Fruit fly (Drosophila melanogaster) whole organism, adult: ENCODE measurements around the gene CG33099.

Experiments
- Crg-1 ChIP-seq: fragments of 200-800 bp; sonication (Bioruptor generic); optimal IDR thresholded peaks from 2 replicates; lab custom pipeline; 2016; ENCODE audit warnings: missing biosample characterization, missing genetic modification characterization
- Hr96 ChIP-seq: fragments of 200-800 bp; sonication (Bioruptor generic); optimal IDR thresholded peaks from 2 replicates; lab custom pipeline; 2016; ENCODE audit warnings: missing biosample characterization, missing genetic modification characterization
- Mnt ChIP-seq: fragments of 200-800 bp; sonication (Bioruptor generic); optimal IDR thresholded peaks from 2 replicates; lab custom pipeline; 2016; ENCODE audit warnings: missing biosample characterization, mild to moderate bottlenecking, missing genetic modification characterization
- cic ChIP-seq: fragments of 200-800 bp; sonication (Bioruptor generic); optimal IDR thresholded peaks from 2 replicates; lab custom pipeline; 2017; ENCODE audit warnings: missing biosample characterization, mild to moderate bottlenecking, missing genetic modification characterization, moderate library complexity
- cnc ChIP-seq, 2 experiments: fragments of >200 bp; optimal IDR thresholded peaks; 2 replicates each; lab custom pipeline; 2017
- ovo ChIP-seq: fragments of 200-800 bp; sonication (Bioruptor generic); optimal IDR thresholded peaks from 2 replicates; lab custom pipeline; 2016; ENCODE audit warnings: missing biosample characterization, missing genetic modification characterization
- pad ChIP-seq: fragments of 200-800 bp; sonication (Bioruptor generic); optimal IDR thresholded peaks from 3 replicates; lab custom pipeline; 2017; ENCODE audit warnings: missing biosample characterization, missing genetic modification characterization, mild to moderate bottlenecking, moderate library complexity, missing genetic modification reagents
- tj ChIP-seq: fragments of 200-800 bp; sonication (Bioruptor generic); optimal IDR thresholded peaks from 3 replicates; lab custom pipeline; 2017; ENCODE audit warnings: missing biosample characterization, mild to moderate bottlenecking, missing genetic modification characterization, moderate library complexity

- TF ChIP-seq cic: no peak
- TF ChIP-seq tj (GFP tag; lab: Kevin White, UChicago): no peak
- no peak for TF ChIP-seq Hr96 (GFP tag; lab: Kevin White, UChicago)
- no peak for TF ChIP-seq pad (GFP tag; lab: Kevin White, UChicago)
- no peak for TF ChIP-seq Mnt (GFP tag; lab: Kevin White, UChicago)
- no peak for TF ChIP-seq Crg-1 (GFP tag; lab: Kevin White, UChicago)
- no peak for TF ChIP-seq ovo (GFP tag; lab: Kevin White, UChicago)
- no peak for TF ChIP-seq cnc (optimal IDR thresholded peaks at IDR 0.05; lab: Kevin White, UChicago)
Measured at dm6 chr3R:22576979-22577378, 46.6 kb upstream of the CG33099 start.
